Worm (Caenorhabditis elegans) whole organism, L4/young adult: ENCODE measurements around the gene F26D11.1.

Experiments
- W03F9.2 ChIP-seq: fragments of 150-350 bp; optimal IDR thresholded peaks from 2 replicates; lab custom pipeline; 2014; ENCODE audit warnings: missing biosample characterization, missing genetic modification characterization
- dao-5 ChIP-seq: sonication (generic microtip); optimal IDR thresholded peaks from 2 replicates; lab custom pipeline; 2016; ENCODE audit warnings: missing genotype, missing genetic modification characterization, moderate library complexity, missing compliant biosample characterization
- him-1 ChIP-seq: sonication (generic microtip); optimal IDR thresholded peaks from 2 replicates; lab custom pipeline; 2016; ENCODE audit warnings: missing genotype, missing genetic modification reagents, missing genetic modification characterization, missing compliant biosample characterization

DNA sequence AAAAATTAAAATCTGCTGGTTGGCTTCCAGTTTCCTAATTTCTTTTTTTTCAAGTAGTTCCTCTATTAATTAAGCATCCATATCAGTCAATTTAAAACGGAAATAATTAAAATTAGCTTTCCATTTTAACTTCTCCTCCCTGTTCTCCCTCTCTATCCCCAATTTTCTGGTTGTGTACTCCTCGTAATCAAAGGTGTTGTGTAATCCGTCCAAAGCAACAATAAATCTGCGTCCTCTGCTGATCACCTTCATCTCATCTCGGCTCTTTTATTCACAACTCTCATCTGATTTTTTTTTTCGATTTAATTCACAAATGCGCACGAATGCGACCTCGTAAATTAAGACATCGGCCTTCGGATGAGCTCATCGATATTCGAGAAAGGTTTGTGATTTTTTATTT lies 14.5 kb downstream of the F26D11.1 start, which contains the start of gene Y97E10AR.2:
- TF ChIP-seq W03F9.2 (tag; lab: Kevin White, UChicago) (no peak), him-1 (tag; lab: Kevin White, UChicago) (no peak), dao-5 (tag; lab: Kevin White, UChicago) (no peak)
